Fruit fly (Drosophila melanogaster) whole organism, embryonic: ENCODE results near the gene CG14805.

ENCODE experiments used
- Atf-2 ChIP-seq: fragments of 200-800 bp; sonication (Bioruptor generic); optimal IDR thresholded peaks from 2 replicates; lab custom pipeline; 2016; ENCODE audit warnings: missing biosample characterization, missing genetic modification characterization
- Atf3 ChIP-seq: fragments of 200-800 bp; sonication (Bioruptor generic); optimal IDR thresholded peaks from 3 replicates; lab custom pipeline; 2016; ENCODE audit warnings: missing biosample characterization, missing genetic modification characterization
- BtbVII ChIP-seq: fragments of 200-800 bp; sonication (Bioruptor generic); optimal IDR thresholded peaks from 3 replicates; lab custom pipeline; 2017; ENCODE audit warnings: missing biosample characterization, mild to moderate bottlenecking, missing genetic modification characterization
- CG10274 ChIP-seq: fragments of 200-800 bp; sonication (Bioruptor generic); optimal IDR thresholded peaks from 3 replicates; lab custom pipeline; 2017; ENCODE audit warnings: missing biosample characterization, mild to moderate bottlenecking, missing genetic modification characterization
- CG12942 ChIP-seq: fragments of 200-800 bp; sonication (Bioruptor generic); optimal IDR thresholded peaks from 3 replicates; lab custom pipeline; 2016; ENCODE audit warnings: missing biosample characterization, missing genetic modification characterization
- CG13424 ChIP-seq: fragments of 200-800 bp; sonication (Bioruptor generic); optimal IDR thresholded peaks from 2 replicates; lab custom pipeline; 2019; ENCODE audit warnings: missing biosample characterization, mild to moderate bottlenecking, missing genetic modification characterization, moderate library complexity
- CG14965 ChIP-seq: fragments of 200-800 bp; sonication (Bioruptor generic); optimal IDR thresholded peaks from 2 replicates; lab custom pipeline; 2016; ENCODE audit warnings: missing biosample characterization, missing genetic modification characterization, borderline replicate concordance
- CG15696 ChIP-seq: fragments of 200-800 bp; sonication (Bioruptor generic); optimal IDR thresholded peaks from 2 replicates; lab custom pipeline; 2019; ENCODE audit warnings: missing biosample characterization, mild to moderate bottlenecking, missing genetic modification characterization, moderate library complexity
- CG16815 ChIP-seq: fragments of 200-800 bp; sonication (Bioruptor generic); optimal IDR thresholded peaks from 3 replicates; lab custom pipeline; 2017; ENCODE audit warnings: missing biosample characterization, mild to moderate bottlenecking, missing genetic modification characterization
- CG2199 ChIP-seq: fragments of 200-800 bp; sonication (Bioruptor generic); IDR thresholded peaks from 3 replicates; pipeline ENCODE4 v1.3.6; 2022; ENCODE audit warnings: missing biosample characterization, missing genetic modification characterization
- CG42726 ChIP-seq: fragments of 200-800 bp; sonication (Bioruptor generic); IDR thresholded peaks from 2 replicates; pipeline ENCODE4 v1.3.6; 2022; ENCODE audit warnings: missing biosample characterization, missing genetic modification characterization; ENCODE audit not compliant: partially characterized antibody
- CG4360 ChIP-seq: fragments of 200-800 bp; sonication (Bioruptor generic); IDR thresholded peaks from 2 replicates; pipeline ENCODE4 v1.3.6; 2022; ENCODE audit warnings: missing biosample characterization, missing genetic modification characterization
- CG5245 ChIP-seq: fragments of 200-800 bp; sonication (Bioruptor generic); optimal IDR thresholded peaks from 3 replicates; lab custom pipeline; 2016; ENCODE audit warnings: missing biosample characterization, missing genetic modification characterization
- CG6254 ChIP-seq: fragments of 200-800 bp; sonication (Bioruptor generic); optimal IDR thresholded peaks from 3 replicates; lab custom pipeline; 2017; ENCODE audit warnings: mild to moderate bottlenecking, missing biosample characterization, missing genetic modification reagents, missing genetic modification characterization
- CG6791 ChIP-seq: fragments of 200-800 bp; sonication (Bioruptor generic); IDR thresholded peaks from 3 replicates; pipeline ENCODE4 v1.3.6; 2022; ENCODE audit warnings: missing biosample characterization, missing genetic modification characterization; ENCODE audit not compliant: partially characterized antibody
- CG7357 ChIP-seq: fragments of 200-800 bp; sonication (Bioruptor generic); IDR thresholded peaks from 3 replicates; pipeline ENCODE4 v1.3.6; 2022; ENCODE audit warnings: missing biosample characterization, missing genetic modification characterization
- CG7745 ChIP-seq: fragments of 200-800 bp; sonication (Bioruptor generic); optimal IDR thresholded peaks from 2 replicates; lab custom pipeline; 2018; ENCODE audit warnings: missing biosample characterization, mild to moderate bottlenecking, missing genetic modification characterization, moderate library complexity
- CG7963 ChIP-seq: fragments of 200-800 bp; sonication (Bioruptor generic); IDR thresholded peaks from 3 replicates; pipeline ENCODE4 v1.3.6; 2022; ENCODE audit warnings: missing biosample characterization, missing genetic modification characterization; ENCODE audit not compliant: partially characterized antibody
- CG8359 ChIP-seq: fragments of 200-800 bp; sonication (Bioruptor generic); optimal IDR thresholded peaks from 2 replicates; lab custom pipeline; 2017; ENCODE audit warnings: missing biosample characterization, mild to moderate bottlenecking, missing genetic modification characterization, borderline replicate concordance
- CG9609 ChIP-seq: fragments of 200-800 bp; sonication (Bioruptor generic); optimal IDR thresholded peaks from 3 replicates; lab custom pipeline; 2016; ENCODE audit warnings: missing biosample characterization, missing genetic modification characterization
- CTCF ChIP-seq: fragments of 200-800 bp; sonication (Bioruptor generic); optimal IDR thresholded peaks from 2 replicates; lab custom pipeline; 2017; ENCODE audit warnings: missing biosample characterization, mild to moderate bottlenecking, missing genetic modification characterization, moderate library complexity
- Chrac-16 ChIP-seq: fragments of 200-800 bp; sonication (Bioruptor generic); optimal IDR thresholded peaks from 3 replicates; lab custom pipeline; 2016; ENCODE audit warnings: missing biosample characterization, missing genetic modification characterization
- CrebB ChIP-seq: fragments of 200-800 bp; sonication (Bioruptor generic); optimal IDR thresholded peaks from 3 replicates; lab custom pipeline; 2018; ENCODE audit warnings: missing biosample characterization, mild to moderate bottlenecking, missing genetic modification characterization
- Dip2 ChIP-seq: fragments of 200-800 bp; sonication (Bioruptor generic); IDR thresholded peaks from 2 replicates; pipeline ENCODE4 v1.3.6; 2022; ENCODE audit warnings: missing biosample characterization, missing genetic modification characterization
- Fer2 ChIP-seq: fragments of 200-800 bp; sonication (Bioruptor generic); optimal IDR thresholded peaks from 2 replicates; lab custom pipeline; 2018; ENCODE audit warnings: missing biosample characterization, mild to moderate bottlenecking, missing genetic modification characterization, moderate library complexity
- Fer3 ChIP-seq: fragments of 200-800 bp; sonication (Bioruptor generic); optimal IDR thresholded peaks from 2 replicates; lab custom pipeline; 2018; ENCODE audit warnings: missing biosample characterization, mild to moderate bottlenecking, missing genetic modification characterization, moderate library complexity
- GATAe ChIP-seq: fragments of 200-800 bp; sonication (Bioruptor generic); conservative IDR thresholded peaks from 2 replicates; pipeline ENCODE4 v1.3.6; 2022; ENCODE audit warnings: missing biosample characterization, missing genetic modification characterization
- Hmr ChIP-seq: fragments of 200-800 bp; sonication (Bioruptor generic); optimal IDR thresholded peaks from 3 replicates; lab custom pipeline; 2017; ENCODE audit warnings: mild to moderate bottlenecking, missing biosample characterization, missing genetic modification reagents, missing genetic modification characterization
- Hsf ChIP-seq: fragments of 200-800 bp; sonication (Bioruptor generic); optimal IDR thresholded peaks from 3 replicates; lab custom pipeline; 2016; ENCODE audit warnings: missing biosample characterization, missing genetic modification characterization
- Jarid2 ChIP-seq: fragments of 200-800 bp; sonication (Bioruptor generic); optimal IDR thresholded peaks from 3 replicates; lab custom pipeline; 2017; ENCODE audit warnings: mild to moderate bottlenecking, missing biosample characterization, missing genetic modification reagents, missing genetic modification characterization
- Mrtf ChIP-seq: fragments of 200-800 bp; sonication (Bioruptor generic); IDR thresholded peaks from 3 replicates; pipeline ENCODE4 v1.3.6; 2022; ENCODE audit warnings: missing biosample characterization, missing genetic modification characterization
- Neu2 ChIP-seq: fragments of 200-800 bp; sonication (Bioruptor generic); optimal IDR thresholded peaks from 3 replicates; lab custom pipeline; 2016; ENCODE audit warnings: missing biosample characterization, missing genetic modification characterization, borderline replicate concordance
- abd-A ChIP-seq: fragments of 200-800 bp; sonication (Bioruptor generic); optimal IDR thresholded peaks from 3 replicates; lab custom pipeline; 2019; ENCODE audit warnings: missing biosample characterization, mild to moderate bottlenecking, missing genetic modification characterization, moderate library complexity
- amos ChIP-seq: fragments of 200-800 bp; sonication (Bioruptor generic); IDR thresholded peaks from 2 replicates; pipeline ENCODE4 v1.3.6; 2022; ENCODE audit warnings: missing biosample characterization, missing genetic modification characterization; ENCODE audit not compliant: partially characterized antibody
- aop ChIP-seq: fragments of 200-800 bp; sonication (Bioruptor generic); IDR thresholded peaks from 2 replicates; pipeline ENCODE4 v1.3.6; 2022; ENCODE audit warnings: missing biosample characterization, missing genetic modification characterization
- chif ChIP-seq, 2 experiments: fragments of 200-800 bp; sonication (Bioruptor generic); optimal IDR thresholded peaks; 3 replicates each; lab custom pipeline; 2016; ENCODE audit warnings: missing biosample characterization in 2 of 2, missing genetic modification characterization in 2 of 2
- dmrt99B ChIP-seq: fragments of 200-800 bp; sonication (Bioruptor generic); optimal IDR thresholded peaks from 2 replicates; lab custom pipeline; 2018; ENCODE audit warnings: missing biosample characterization, mild to moderate bottlenecking, missing genetic modification characterization, moderate library complexity
- fu2 ChIP-seq: fragments of 200-800 bp; sonication (Bioruptor generic); optimal IDR thresholded peaks from 2 replicates; lab custom pipeline; 2016; ENCODE audit warnings: missing biosample characterization, missing genetic modification characterization
- hth ChIP-seq: fragments of >200 bp; optimal IDR thresholded peaks from 2 replicates; lab custom pipeline; 2017; ENCODE audit warnings: inconsistent platforms
- ind ChIP-seq: fragments of 200-800 bp; sonication (Bioruptor generic); optimal IDR thresholded peaks from 3 replicates; lab custom pipeline; 2016; ENCODE audit warnings: missing biosample characterization, missing genetic modification characterization
- knrl ChIP-seq: fragments of 200-800 bp; sonication (Bioruptor generic); IDR thresholded peaks from 3 replicates; pipeline ENCODE4 v1.3.6; 2022; ENCODE audit warnings: missing biosample characterization, missing genetic modification characterization; ENCODE audit not compliant: partially characterized antibody
- luna ChIP-seq: fragments of 200-800 bp; sonication (Bioruptor generic); optimal IDR thresholded peaks from 2 replicates; lab custom pipeline; 2016; ENCODE audit warnings: missing biosample characterization, missing genetic modification characterization
- repo ChIP-seq: fragments of 200-800 bp; sonication (Bioruptor generic); optimal IDR thresholded peaks from 2 replicates; lab custom pipeline; 2016; ENCODE audit warnings: missing biosample characterization, missing genetic modification characterization
- sc ChIP-seq, 3 experiments: fragments of >200 bp in 2 of 3; fragments of 200-800 bp in 1 of 3; sonication (Bioruptor generic) in 1 of 3; optimal IDR thresholded peaks; 2 replicates in 2 of 3; 3 replicates in 1 of 3; lab custom pipeline; 2017; ENCODE audit warnings: mild to moderate bottlenecking in 1 of 3, missing biosample characterization in 1 of 3, missing genetic modification characterization in 1 of 3, missing genetic modification reagents in 1 of 3
- sob ChIP-seq: fragments of 200-800 bp; sonication (Bioruptor generic); IDR thresholded peaks from 2 replicates; pipeline ENCODE4 v1.3.6; 2022; ENCODE audit warnings: missing biosample characterization, missing genetic modification characterization
- stwl ChIP-seq: fragments of 200-800 bp; sonication (Bioruptor generic); optimal IDR thresholded peaks from 3 replicates; lab custom pipeline; 2018; ENCODE audit warnings: missing biosample characterization, mild to moderate bottlenecking, missing genetic modification characterization, moderate library complexity
- tna ChIP-seq: fragments of 200-800 bp; sonication (Bioruptor generic); IDR thresholded peaks from 2 replicates; pipeline ENCODE4 v1.3.6; 2022; ENCODE audit warnings: missing biosample characterization, missing genetic modification characterization; ENCODE audit not compliant: partially characterized antibody
- toy ChIP-seq: fragments of 200-800 bp; sonication (Bioruptor generic); IDR thresholded peaks from 2 replicates; pipeline ENCODE4 v1.3.6; 2022; ENCODE audit warnings: missing biosample characterization, missing genetic modification characterization
- tx ChIP-seq: fragments of 200-800 bp; sonication (Bioruptor generic); optimal IDR thresholded peaks from 2 replicates; lab custom pipeline; 2016; ENCODE audit warnings: missing biosample characterization, missing genetic modification characterization
- wek ChIP-seq: fragments of 200-800 bp; sonication (Bioruptor generic); optimal IDR thresholded peaks from 3 replicates; lab custom pipeline; 2018; ENCODE audit warnings: missing biosample characterization, mild to moderate bottlenecking, missing genetic modification characterization, moderate library complexity

Gene CG14805

DNA sequence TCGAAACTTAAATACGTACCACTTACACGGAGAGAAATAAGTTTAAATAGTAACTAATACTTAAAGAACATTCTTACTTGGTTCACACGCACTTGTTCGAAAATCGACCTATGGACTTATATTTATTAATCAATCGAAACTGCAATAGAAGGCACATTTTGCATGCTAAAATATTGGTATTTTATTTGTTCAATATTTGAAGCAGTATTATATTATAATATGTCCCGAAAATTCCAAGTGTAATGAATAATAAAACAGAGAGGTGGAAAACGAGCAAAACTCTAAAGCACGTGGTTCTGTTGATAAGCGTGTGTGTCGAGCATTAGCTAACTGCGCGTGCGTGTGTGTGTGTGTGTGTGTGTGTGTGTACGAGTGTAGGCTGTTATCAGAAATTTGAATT, 27.2 kb upstream of the CG14805 start (continued):
- peak; percentile 36 for TF ChIP-seq Atf3
- TF ChIP-seq fu2 (GFP tag; lab: Kevin White, UChicago), result peak; percentile 57
- TF ChIP-seq CG16815, result peak; percentile 63
- TF ChIP-seq CG7745 (tag; lab: Kevin White, UChicago), result no peak
- TF ChIP-seq amos (GFP tag; lab: Robert Waterston, UW), result no peak
- TF ChIP-seq Hsf (GFP tag; lab: Kevin White, UChicago), result peak; percentile 81
- peak; percentile 46 for TF ChIP-seq CG8359 (GFP tag; lab: Kevin White, UChicago)
- peak; percentile 35 for TF ChIP-seq CG6254 (GFP tag; lab: Kevin White, UChicago)
- no peak for TF ChIP-seq CG14965 (GFP tag; lab: Kevin White, UChicago)
- peak; percentile 61 to 68 for TF ChIP-seq chif (GFP tag; optimal IDR thresholded peaks at IDR 0.05; lab: Kevin White, UChicago)
- no peak for TF ChIP-seq luna (GFP tag; lab: Kevin White, UChicago)
- peak; percentile 62 for TF ChIP-seq repo
- peak; percentile 87 for TF ChIP-seq ind (GFP tag; lab: Kevin White, UChicago)
- TF ChIP-seq aop (GFP tag; lab: Robert Waterston, UW), result no peak
- no peak for TF ChIP-seq CG4360 (GFP tag; lab: Robert Waterston, UW)
- peak; percentile 51 for TF ChIP-seq CG5245 (GFP tag; lab: Kevin White, UChicago)
- no peak; the same call in 1 of the 2 replicates for TF ChIP-seq Dip2 (GFP tag; lab: Robert Waterston, UW)
- peak; percentile 83 for TF ChIP-seq abd-A
- TF ChIP-seq sc (optimal IDR thresholded peaks at IDR 0.05; lab: Kevin White, UChicago), result no peak
- peak; percentile 40 for TF ChIP-seq sc (GFP tag; optimal IDR thresholded peaks at IDR 0.05; lab: Kevin White, UChicago)
- no peak for TF ChIP-seq stwl (tag; lab: Kevin White, UChicago)
- TF ChIP-seq tx, result peak; percentile 73
- no peak for TF ChIP-seq hth (lab: Kevin White, UChicago)
- peak; percentile 86 for TF ChIP-seq sob (GFP tag; lab: Robert Waterston, UW)
- TF ChIP-seq Mrtf, result peak; percentile 61; the same call in 2 of the 3 replicates
- TF ChIP-seq tna (GFP tag; lab: Robert Waterston, UW), result no peak
- TF ChIP-seq CrebB (tag; lab: Kevin White, UChicago), result peak; percentile 85
- peak; percentile 75 for TF ChIP-seq CG15696 (tag; lab: Kevin White, UChicago)
- peak; percentile 65; the same call in 2 of the 3 replicates for TF ChIP-seq CG7357 (GFP tag; lab: Robert Waterston, UW)
- peak; percentile 86 for TF ChIP-seq dmrt99B (tag; lab: Kevin White, UChicago)
- no peak for TF ChIP-seq CG7963 (GFP tag; lab: Robert Waterston, UW)
- TF ChIP-seq CG42726 (GFP tag; lab: Robert Waterston, UW), result no peak
- peak; percentile 95 for TF ChIP-seq Hmr (GFP tag; lab: Kevin White, UChicago)
- no peak for TF ChIP-seq CG2199 (GFP tag; lab: Robert Waterston, UW)
- peak; percentile 63 for TF ChIP-seq CG12942
- TF ChIP-seq knrl (GFP tag; lab: Robert Waterston, UW), result no peak
- TF ChIP-seq CG6791, result no peak
- peak; percentile 87 for TF ChIP-seq Fer2 (tag; lab: Kevin White, UChicago)
- TF ChIP-seq GATAe, result peak; percentile 50; the same call in 1 of the 2 replicates
- TF ChIP-seq Atf-2 (GFP tag; lab: Kevin White, UChicago), result peak; percentile 32
- TF ChIP-seq wek (GFP tag; lab: Kevin White, UChicago), result peak; percentile 61
- TF ChIP-seq Chrac-16 (GFP tag; lab: Kevin White, UChicago), result peak; percentile 74
- peak; percentile 93 for TF ChIP-seq BtbVII
- peak; percentile 57 for TF ChIP-seq Jarid2
- peak; percentile 56 for TF ChIP-seq CG9609 (GFP tag; lab: Kevin White, UChicago)
- TF ChIP-seq toy (GFP tag; lab: Robert Waterston, UW), result 0 out of 2 replicates have a peak, but pooled peaks have one; percentile 42
- peak; percentile 93 for TF ChIP-seq Fer3 (tag; lab: Kevin White, UChicago)
- TF ChIP-seq CG13424, result peak; percentile 89
- TF ChIP-seq Neu2, result no peak
- peak; percentile 36 for TF ChIP-seq CTCF (GFP tag; lab: Kevin White, UChicago)
- peak; percentile 72 for TF ChIP-seq CG10274 (GFP tag; lab: Kevin White, UChicago)
